Worm (Caenorhabditis elegans): ENCODE results near the gene nhr-149.

The nhr-149 gene

DNA sequence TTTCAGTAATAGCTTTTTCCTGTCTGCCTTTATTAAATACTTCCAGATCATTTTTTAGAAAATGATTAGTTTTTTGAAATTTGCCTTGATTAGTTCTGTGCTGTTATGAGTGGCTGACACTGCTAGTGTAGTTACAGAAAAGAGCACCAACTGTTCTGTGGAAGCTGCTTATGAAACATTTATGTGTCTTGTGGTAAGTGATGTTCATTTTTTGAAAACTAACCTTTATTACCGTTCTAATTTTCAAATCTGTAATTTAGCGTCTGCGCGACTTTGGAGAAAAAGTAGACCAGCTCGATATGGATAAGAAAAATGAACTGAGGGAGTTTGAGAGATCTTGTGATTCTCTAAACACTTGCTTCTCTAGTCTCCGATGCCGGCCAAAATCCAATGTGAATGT lies 20.1 kb upstream of the nhr-149 start, which contains the start of gene srj-14:
TSS of gene srj-14 (plus strand) at position 131 of the 400 bp plus-strand sequence.
- no peak for TF ChIP-seq elt-1 (tag; optimal IDR thresholded peaks at IDR 0.05; ENCODE audit: borderline replicate concordance, insufficient read depth)
- no peak for TF ChIP-seq nhr-237 (tag; optimal IDR thresholded peaks at IDR 0.05)
- no peak for TF ChIP-seq pha-4 (tag; optimal IDR thresholded peaks at IDR 0.05)
- TF ChIP-seq ceh-83 (GFP tag; optimal IDR thresholded peaks at IDR 0.05) = no peak
- no peak for TF ChIP-seq snpc-4 (tag; optimal IDR thresholded peaks at IDR 0.05)
- TF ChIP-seq hlh-1 (tag; optimal IDR thresholded peaks at IDR 0.05) = no peak
- TF ChIP-seq blmp-1 (tag; optimal IDR thresholded peaks at IDR 0.05) = no peak
- no peak for TF ChIP-seq mls-2 (tag; optimal IDR thresholded peaks at IDR 0.05)
- TF ChIP-seq sem-2 (GFP tag; optimal IDR thresholded peaks at IDR 0.05) = no peak
- TF ChIP-seq unc-62 (GFP tag; optimal IDR thresholded peaks at IDR 0.05) = no peak
- TF ChIP-seq nhr-76 (tag; optimal IDR thresholded peaks at IDR 0.05) = no peak

DNA sequence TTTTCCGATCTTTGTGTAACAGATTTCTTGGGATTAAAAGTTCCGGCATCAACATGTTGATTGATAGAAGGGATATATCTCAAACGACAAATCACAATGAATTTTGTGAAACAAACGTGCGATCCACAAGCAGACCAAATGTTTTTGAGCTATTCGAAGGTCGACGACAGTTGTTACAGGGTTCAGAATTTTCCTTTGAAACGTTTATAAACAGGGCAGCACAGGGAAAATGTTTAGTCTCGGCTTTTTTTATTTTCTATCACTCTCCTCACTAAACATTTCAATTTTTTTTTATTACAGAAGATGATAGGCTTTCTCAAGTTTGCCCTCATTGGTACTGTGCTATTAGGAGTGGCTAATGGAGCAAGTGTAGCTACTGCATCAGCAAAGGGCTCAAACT lies 15.5 kb upstream of the nhr-149 start, which contains the start of gene exc-13:
TSS of gene exc-13 (plus strand) at position 301 of the 400 bp plus-strand sequence.
- TF ChIP-seq mab-5 (tag; optimal IDR thresholded peaks at IDR 0.05) (no peak), nhr-28 (tag; optimal IDR thresholded peaks at IDR 0.05) (no peak), ceh-83 (GFP tag; optimal IDR thresholded peaks at IDR 0.05) (no peak), nhr-237 (tag; optimal IDR thresholded peaks at IDR 0.05) (no peak), lin-32 (GFP tag; optimal IDR thresholded peaks at IDR 0.05) (no peak), nhr-12 (tag; optimal IDR thresholded peaks at IDR 0.05) (no peak), nhr-76 (tag; optimal IDR thresholded peaks at IDR 0.05) (no peak), flh-1 (GFP tag; optimal IDR thresholded peaks at IDR 0.05) (no peak), bed-3 (GFP tag; optimal IDR thresholded peaks at IDR 0.05) (no peak), M03D4.4 (tag; optimal IDR thresholded peaks at IDR 0.05) (no peak), unc-62 (GFP tag; optimal IDR thresholded peaks at IDR 0.05) (no peak), elt-1 (tag; optimal IDR thresholded peaks at IDR 0.05; ENCODE audit: borderline replicate concordance, insufficient read depth) (no peak), ham-2 (GFP tag; optimal IDR thresholded peaks at IDR 0.05) (no peak), cnd-1 (tag; optimal IDR thresholded peaks at IDR 0.05) (no peak), lin-13 (tag; optimal IDR thresholded peaks at IDR 0.05) (no peak), ceh-43 (GFP tag; optimal IDR thresholded peaks at IDR 0.05) (no peak), sem-2 (GFP tag; optimal IDR thresholded peaks at IDR 0.05) (no peak), mep-1 (tag; optimal IDR thresholded peaks at IDR 0.05) (no peak), drap-1 (GFP tag; optimal IDR thresholded peaks at IDR 0.05) (no peak)

ce11 chrV:7364059-7364458 lies 14.6 kb upstream of the nhr-149 start, which contains the start of gene cyp-35A2:
Gene cyp-35A2, minus strand, starts transcription at chrV:7364182.
- TF ChIP-seq snpc-4 (tag; optimal IDR thresholded peaks at IDR 0.05) (no peak), blmp-1 (tag; optimal IDR thresholded peaks at IDR 0.05) (no peak), lin-13 (tag; optimal IDR thresholded peaks at IDR 0.05) (no peak), M03D4.4 (tag; optimal IDR thresholded peaks at IDR 0.05) (no peak), hlh-1 (tag; optimal IDR thresholded peaks at IDR 0.05) (no peak), bed-3 (GFP tag; optimal IDR thresholded peaks at IDR 0.05) (no peak), ceh-39 (tag; optimal IDR thresholded peaks at IDR 0.05) (no peak), cnd-1 (tag; optimal IDR thresholded peaks at IDR 0.05) (no peak), nhr-237 (tag; optimal IDR thresholded peaks at IDR 0.05) (no peak), lsy-2 (tag; optimal IDR thresholded peaks at IDR 0.05) (no peak), ceh-83 (GFP tag; optimal IDR thresholded peaks at IDR 0.05) (no peak), nhr-12 (tag; optimal IDR thresholded peaks at IDR 0.05) (no peak), ham-2 (GFP tag; optimal IDR thresholded peaks at IDR 0.05) (no peak), mep-1 (tag; optimal IDR thresholded peaks at IDR 0.05) (no peak)

ce11 chrV:7361673-7362072 lies 12.2 kb upstream of the nhr-149 start, which contains the start of gene cyp-35A1:
Gene cyp-35A1, minus strand, starts transcription at chrV:7361773.
- TF ChIP-seq lin-13 (tag; optimal IDR thresholded peaks at IDR 0.05) (no peak), ceh-43 (GFP tag; optimal IDR thresholded peaks at IDR 0.05) (no peak), nhr-28 (tag; optimal IDR thresholded peaks at IDR 0.05) (no peak), ceh-39 (tag; optimal IDR thresholded peaks at IDR 0.05) (no peak), unc-62 (GFP tag; optimal IDR thresholded peaks at IDR 0.05) (no peak), elt-3 (tag; optimal IDR thresholded peaks at IDR 0.05) (no peak), mls-2 (tag; optimal IDR thresholded peaks at IDR 0.05) (no peak), unc-39 (tag; optimal IDR thresholded peaks at IDR 0.05) (no peak)

DNA sequence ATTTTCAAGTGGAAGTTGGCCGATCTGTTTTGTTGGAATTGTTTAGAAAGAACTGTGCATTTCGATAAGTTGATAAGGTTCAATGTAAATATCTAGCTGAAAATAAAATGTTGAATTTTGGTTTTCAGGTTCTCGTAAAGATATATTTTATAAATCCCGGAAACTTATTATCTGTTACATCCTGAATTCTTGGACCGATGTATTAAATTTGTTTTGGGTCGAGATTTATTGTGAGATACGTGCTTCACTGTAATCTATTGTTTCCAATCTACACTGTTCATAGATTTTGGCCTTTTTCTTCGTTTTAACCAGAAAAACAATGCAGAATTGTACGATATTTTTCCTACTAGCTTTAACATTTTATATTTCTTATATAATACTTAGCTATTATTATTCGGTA lies 7.7 kb upstream of the nhr-149 start, which contains the start of gene C03G6.6:
TSS of gene C03G6.6 (plus strand) at position 301 of the 400 bp plus-strand sequence.
- TF ChIP-seq zip-8 (tag; optimal IDR thresholded peaks at IDR 0.05) (no peak), sptf-1 (tag; optimal IDR thresholded peaks at IDR 0.05) (no peak), ces-1 (GFP tag; optimal IDR thresholded peaks at IDR 0.05) (no peak), bed-3 (GFP tag; optimal IDR thresholded peaks at IDR 0.05) (no peak), unc-120 (tag; optimal IDR thresholded peaks at IDR 0.05; ENCODE audit: poor library complexity, severe bottlenecking) (no peak), M03D4.4 (tag; optimal IDR thresholded peaks at IDR 0.05) (no peak), ztf-11 (tag; optimal IDR thresholded peaks at IDR 0.05) (no peak), flh-1 (GFP tag; optimal IDR thresholded peaks at IDR 0.05) (no peak), drap-1 (GFP tag; optimal IDR thresholded peaks at IDR 0.05) (no peak), mep-1 (tag; optimal IDR thresholded peaks at IDR 0.05) (no peak), ceh-83 (GFP tag; optimal IDR thresholded peaks at IDR 0.05) (no peak), cnd-1 (tag; optimal IDR thresholded peaks at IDR 0.05) (no peak), lsy-2 (tag; optimal IDR thresholded peaks at IDR 0.05) (no peak), lin-32 (GFP tag; optimal IDR thresholded peaks at IDR 0.05) (no peak), lin-13 (tag; optimal IDR thresholded peaks at IDR 0.05) (no peak), unc-39 (tag; optimal IDR thresholded peaks at IDR 0.05) (no peak), ham-2 (GFP tag; optimal IDR thresholded peaks at IDR 0.05) (no peak)
